Worm (Caenorhabditis elegans) whole organism, young adult: ENCODE data around the gene pgm-3.
A peak's percentile ranks its signal among the peaks of the same experiment; 100 is the strongest.

Experiments used
- B0035.1 ChIP-seq: sonication (generic microtip); optimal IDR thresholded peaks from 2 replicates; lab custom pipeline; 2016; ENCODE audit warnings: missing genetic modification characterization, mild to moderate bottlenecking, missing compliant biosample characterization, missing genotype, missing genetic modification reagents
- B0336.3 ChIP-seq: fragments of 200-800 bp; sonication (Bioruptor generic); IDR thresholded peaks from 2 replicates; pipeline ENCODE4 v1.3.6; 2022; ENCODE audit warnings: missing genetic modification characterization, missing compliant biosample characterization
- F22D6.2 ChIP-seq: sonication (generic microtip); optimal IDR thresholded peaks from 2 replicates; lab custom pipeline; 2016; ENCODE audit warnings: mild to moderate bottlenecking, missing genetic modification characterization, missing compliant biosample characterization
- F23B12.7 ChIP-seq: sonication (generic microtip); optimal IDR thresholded peaks from 2 replicates; lab custom pipeline; 2017; ENCODE audit warnings: missing genetic modification characterization, mild to moderate bottlenecking, missing compliant biosample characterization, antibody characterized with exemption, moderate library complexity; ENCODE audit not compliant: insufficient read depth
- F39B2.1 ChIP-seq: fragments of 200-800 bp; sonication (Bioruptor generic); IDR thresholded peaks from 2 replicates; pipeline ENCODE4 v1.3.6; 2022; ENCODE audit warnings: missing genetic modification reagents, missing genetic modification characterization, missing compliant biosample characterization
- F57C9.4 ChIP-seq: sonication (generic microtip); optimal IDR thresholded peaks from 2 replicates; lab custom pipeline; 2017; ENCODE audit warnings: mild to moderate bottlenecking, missing genetic modification characterization, missing compliant biosample characterization
- K11D2.4 ChIP-seq: fragments of 200-800 bp; sonication (Bioruptor generic); IDR thresholded peaks from 2 replicates; pipeline ENCODE4 v1.3.6; 2022; ENCODE audit warnings: missing genetic modification reagents, missing genetic modification characterization, missing compliant biosample characterization
- K12H6.12 ChIP-seq: fragments of 200-800 bp; sonication (Bioruptor generic); optimal IDR thresholded peaks from 2 replicates; lab custom pipeline; 2018; ENCODE audit warnings: mild to moderate bottlenecking, missing genetic modification characterization, missing compliant biosample characterization
- ZK185.1 ChIP-seq: sonication (generic microtip); optimal IDR thresholded peaks from 2 replicates; lab custom pipeline; 2016; ENCODE audit warnings: mild to moderate bottlenecking, missing genetic modification characterization, missing compliant biosample characterization; ENCODE audit not compliant: poor library complexity, severe bottlenecking
- ama-1 ChIP-seq, 3 experiments: fragments of 150-350 bp in 1 of 3; sonication (generic microtip) in 2 of 3; optimal IDR thresholded peaks; 2 replicates each; lab custom pipeline; 2014 to 2018; ENCODE audit warnings: missing biosample characterization in 2 of 3, missing genetic modification characterization in 2 of 3, missing genetic modification reagents in 2 of 3
- aptf-2 ChIP-seq: fragments of 200-800 bp; sonication (Bioruptor generic); conservative IDR thresholded peaks from 2 replicates; pipeline ENCODE4 v1.3.6; 2022; ENCODE audit warnings: missing genetic modification reagents, missing genetic modification characterization, missing compliant biosample characterization
- aptf-3 ChIP-seq: fragments of 200-800 bp; sonication (Bioruptor generic); IDR thresholded peaks from 2 replicates; pipeline ENCODE4 v1.3.6; 2022; ENCODE audit warnings: missing genetic modification characterization, missing compliant biosample characterization
- attf-3 ChIP-seq: fragments of 200-800 bp; sonication (Bioruptor generic); conservative IDR thresholded peaks from 2 replicates; pipeline ENCODE4 v1.3.6; 2022; ENCODE audit warnings: missing genetic modification reagents, missing genetic modification characterization, missing compliant biosample characterization
- ccch-3 ChIP-seq: fragments of 200-800 bp; sonication (Bioruptor generic); optimal IDR thresholded peaks from 2 replicates; lab custom pipeline; 2018; ENCODE audit warnings: mild to moderate bottlenecking, missing genetic modification characterization, missing compliant biosample characterization
- ceh-100 ChIP-seq: fragments of 200-800 bp; sonication (Bioruptor generic); IDR thresholded peaks from 2 replicates; pipeline ENCODE4 v1.3.6; 2022; ENCODE audit warnings: missing genetic modification reagents, missing genetic modification characterization, missing compliant biosample characterization
- ceh-58 ChIP-seq: fragments of 200-800 bp; sonication (Bioruptor generic); IDR thresholded peaks from 2 replicates; pipeline ENCODE4 v1.3.6; 2022; ENCODE audit warnings: missing genetic modification characterization, missing compliant biosample characterization
- chd-7 ChIP-seq: sonication (generic microtip); optimal IDR thresholded peaks from 2 replicates; lab custom pipeline; 2016; ENCODE audit warnings: mild to moderate bottlenecking, missing genetic modification characterization, moderate library complexity, missing compliant biosample characterization
- efl-1 ChIP-seq: fragments of 150-350 bp; optimal IDR thresholded peaks from 2 replicates; lab custom pipeline; 2014; ENCODE audit warnings: missing biosample characterization, missing genetic modification reagents, missing genetic modification characterization
- egl-18 ChIP-seq: fragments of 200-800 bp; sonication (Bioruptor generic); IDR thresholded peaks from 2 replicates; pipeline ENCODE4 v1.3.6; 2022; ENCODE audit warnings: missing genetic modification reagents, missing genetic modification characterization, missing compliant biosample characterization
- egrh-3 ChIP-seq: fragments of 200-800 bp; sonication (Bioruptor generic); IDR thresholded peaks from 2 replicates; pipeline ENCODE4 v1.3.6; 2022; ENCODE audit warnings: missing genetic modification reagents, missing genetic modification characterization, missing compliant biosample characterization
- ets-4 ChIP-seq: fragments of 200-800 bp; sonication (Bioruptor generic); optimal IDR thresholded peaks from 2 replicates; lab custom pipeline; 2018; ENCODE audit warnings: mild to moderate bottlenecking, missing genetic modification characterization, missing compliant biosample characterization
- hlh-26 ChIP-seq: fragments of 200-800 bp; sonication (Bioruptor generic); conservative IDR thresholded peaks from 2 replicates; pipeline ENCODE4 v1.3.6; 2022; ENCODE audit warnings: missing genetic modification reagents, missing genetic modification characterization, missing compliant biosample characterization
- hsf-1 ChIP-seq: fragments of 200-800 bp; sonication (Bioruptor generic); IDR thresholded peaks from 2 replicates; pipeline ENCODE4 v1.3.6; 2022; ENCODE audit warnings: missing genetic modification reagents, missing genetic modification characterization, missing compliant biosample characterization
- lag-1 ChIP-seq: fragments of 200-800 bp; sonication (Bioruptor generic); IDR thresholded peaks from 2 replicates; pipeline ENCODE4 v1.3.6; 2022; ENCODE audit warnings: missing genetic modification reagents, missing genetic modification characterization, missing compliant biosample characterization
- let-526 ChIP-seq: fragments of 200-800 bp; sonication (Bioruptor generic); IDR thresholded peaks from 2 replicates; pipeline ENCODE4 v1.3.6; 2022; ENCODE audit warnings: missing genetic modification reagents, missing genetic modification characterization, missing compliant biosample characterization
- lin-26 ChIP-seq: fragments of 200-800 bp; sonication (Bioruptor generic); IDR thresholded peaks from 2 replicates; pipeline ENCODE4 v1.3.6; 2022; ENCODE audit warnings: missing genetic modification reagents, missing genetic modification characterization, missing compliant biosample characterization
- lin-35 ChIP-seq, 3 experiments: fragments of 150-350 bp in 2 of 3; sonication (generic microtip) in 1 of 3; optimal IDR thresholded peaks; 2 replicates each; lab custom pipeline; 2014 to 2018; ENCODE audit warnings: missing biosample characterization in 3 of 3, missing genetic modification characterization in 3 of 3, missing genetic modification reagents in 3 of 3
- lin-40 ChIP-seq: sonication (generic microtip); optimal IDR thresholded peaks from 2 replicates; lab custom pipeline; 2016; ENCODE audit warnings: missing genetic modification characterization, mild to moderate bottlenecking, missing compliant biosample characterization, missing genotype, missing genetic modification reagents
- madf-3 ChIP-seq: fragments of 200-800 bp; sonication (Bioruptor generic); IDR thresholded peaks from 2 replicates; pipeline ENCODE4 v1.3.6; 2022; ENCODE audit warnings: missing genetic modification reagents, missing genetic modification characterization, missing compliant biosample characterization
- madf-8 ChIP-seq: fragments of 200-800 bp; sonication (Bioruptor generic); conservative IDR thresholded peaks from 2 replicates; pipeline ENCODE4 v1.3.6; 2022; ENCODE audit warnings: missing genetic modification reagents, missing genetic modification characterization, missing compliant biosample characterization
- mes-4 ChIP-seq: sonication (generic microtip); optimal IDR thresholded peaks from 2 replicates; lab custom pipeline; 2016; ENCODE audit warnings: missing genotype, missing genetic modification characterization, missing compliant biosample characterization
- mxl-1 ChIP-seq: sonication (generic microtip); optimal IDR thresholded peaks from 2 replicates; lab custom pipeline; 2016; ENCODE audit warnings: missing genetic modification characterization, missing compliant biosample characterization
- nfya-1 ChIP-seq: sonication (generic microtip); optimal IDR thresholded peaks from 2 replicates; lab custom pipeline; 2017; ENCODE audit warnings: antibody characterized with exemption, missing compliant biosample characterization, missing genetic modification characterization, borderline replicate concordance; ENCODE audit not compliant: insufficient read depth
- nhr-120 ChIP-seq: fragments of 200-800 bp; sonication (Bioruptor generic); IDR thresholded peaks from 2 replicates; pipeline ENCODE4 v1.3.6; 2022; ENCODE audit warnings: missing genetic modification characterization, missing compliant biosample characterization
- nhr-179 ChIP-seq: sonication (generic microtip); optimal IDR thresholded peaks from 2 replicates; lab custom pipeline; 2016; ENCODE audit warnings: mild to moderate bottlenecking, missing genetic modification characterization, missing compliant biosample characterization
- nhr-27 ChIP-seq: fragments of 200-800 bp; sonication (Bioruptor generic); optimal IDR thresholded peaks from 2 replicates; lab custom pipeline; 2018; ENCODE audit warnings: mild to moderate bottlenecking, missing genetic modification characterization, moderate library complexity, missing compliant biosample characterization
- pha-4 ChIP-seq: fragments of 150-350 bp; sonication (generic microtip); optimal IDR thresholded peaks from 2 replicates; lab custom pipeline; 2014; ENCODE audit warnings: missing biosample characterization, missing genetic modification reagents, missing genetic modification characterization
- rcor-1 ChIP-seq: fragments of 200-800 bp; sonication (Bioruptor generic); IDR thresholded peaks from 2 replicates; pipeline ENCODE4 v1.3.6; 2022; ENCODE audit warnings: missing genetic modification reagents, missing genetic modification characterization, missing compliant biosample characterization
- rec-8 ChIP-seq, 2 experiments: sonication (generic microtip); optimal IDR thresholded peaks; 2 replicates each; lab custom pipeline; 2016; ENCODE audit warnings: mild to moderate bottlenecking in 2 of 2, missing genetic modification characterization in 2 of 2, missing genetic modification reagents in 2 of 2, missing genotype in 2 of 2, missing biosample characterization in 1 of 2, missing compliant biosample characterization in 1 of 2, moderate library complexity in 1 of 2
- repo-1 ChIP-seq: sonication (generic microtip); optimal IDR thresholded peaks from 2 replicates; lab custom pipeline; 2017; ENCODE audit warnings: mild to moderate bottlenecking, missing genetic modification characterization, missing compliant biosample characterization
- rpc-1 ChIP-seq, 2 experiments: fragments of 150-350 bp in 1 of 2; sonication (generic microtip) in 1 of 2; optimal IDR thresholded peaks; 2 replicates each; lab custom pipeline; 2014 to 2018; ENCODE audit warnings: missing biosample characterization in 1 of 2, missing genetic modification characterization in 1 of 2, missing genetic modification reagents in 1 of 2, missing genotype in 1 of 2
- somi-1 ChIP-seq: fragments of 200-800 bp; sonication (Bioruptor generic); optimal IDR thresholded peaks from 2 replicates; lab custom pipeline; 2018; ENCODE audit warnings: mild to moderate bottlenecking, missing genetic modification characterization, missing compliant biosample characterization
- tlf-1 ChIP-seq: fragments of 200-800 bp; sonication (Bioruptor generic); optimal IDR thresholded peaks from 2 replicates; lab custom pipeline; 2018; ENCODE audit warnings: mild to moderate bottlenecking, missing genetic modification characterization, missing compliant biosample characterization
- unc-130 ChIP-seq: sonication (generic microtip); optimal IDR thresholded peaks from 2 replicates; lab custom pipeline; 2016; ENCODE audit warnings: missing genetic modification reagents, missing genetic modification characterization, missing compliant biosample characterization
- xnd-1 ChIP-seq: sonication (generic microtip); optimal IDR thresholded peaks from 2 replicates; lab custom pipeline; 2016; ENCODE audit warnings: missing genotype, missing genetic modification reagents, missing genetic modification characterization, missing compliant biosample characterization
- ztf-22 ChIP-seq: fragments of 200-800 bp; sonication (Bioruptor generic); optimal IDR thresholded peaks from 2 replicates; lab custom pipeline; 2018; ENCODE audit warnings: mild to moderate bottlenecking, missing genetic modification characterization, moderate library complexity, missing compliant biosample characterization
- ztf-26 ChIP-seq: sonication (generic microtip); optimal IDR thresholded peaks from 2 replicates; lab custom pipeline; 2017; ENCODE audit warnings: missing genetic modification characterization, missing compliant biosample characterization
- ztf-3 ChIP-seq: fragments of 200-800 bp; sonication (Bioruptor generic); optimal IDR thresholded peaks from 2 replicates; lab custom pipeline; 2018; ENCODE audit warnings: mild to moderate bottlenecking, missing genetic modification characterization, missing compliant biosample characterization
- ztf-6 ChIP-seq: fragments of 200-800 bp; sonication (Bioruptor generic); IDR thresholded peaks from 2 replicates; pipeline ENCODE4 v1.3.6; 2022; ENCODE audit warnings: missing genetic modification reagents, missing genetic modification characterization, missing compliant biosample characterization

The pgm-3 gene

ce11 chrIV:8728122-8728521 lies 2.6 kb downstream of the pgm-3 start, which contains the start of gene otub-3 (continued):
- TF ChIP-seq rec-8 (tag; optimal IDR thresholded peaks at IDR 0.05; lab: Kevin White, UChicago): no peak
- TF ChIP-seq chd-7 (tag; lab: Kevin White, UChicago): no peak
- TF ChIP-seq K12H6.12: no peak
- no peak for TF ChIP-seq lin-40
- TF ChIP-seq let-526 (GFP tag; lab: Robert Waterston, UW): no peak
- peak; percentile 74 for TF ChIP-seq madf-8 (GFP tag; lab: Robert Waterston, UW)
- no peak for TF ChIP-seq hlh-26 (GFP tag; lab: Robert Waterston, UW)
- TF ChIP-seq nhr-179 (tag; lab: Kevin White, UChicago): no peak
- TF ChIP-seq ama-1 (optimal IDR thresholded peaks at IDR 0.05; lab: Kevin White, UChicago): no peak
- TF ChIP-seq ama-1 (GFP tag; optimal IDR thresholded peaks at IDR 0.05; lab: Kevin White, UChicago): peak in 1 of 2 experiments; percentile 18
- TF ChIP-seq ztf-6 (GFP tag; lab: Robert Waterston, UW): no peak
- no peak for TF ChIP-seq nhr-27 (tag; lab: Kevin White, UChicago)
- no peak for TF ChIP-seq lin-26
- no peak for TF ChIP-seq ccch-3 (GFP tag; lab: Kevin White, UChicago)
- peak; percentile 44; the same call in 1 of the 2 replicates for TF ChIP-seq B0336.3
- no peak for TF ChIP-seq ztf-3
- no peak for TF ChIP-seq madf-3 (GFP tag; lab: Robert Waterston, UW)
- no peak for TF ChIP-seq somi-1
- TF ChIP-seq K11D2.4 (GFP tag; lab: Robert Waterston, UW): no peak
- TF ChIP-seq hsf-1: no peak
- TF ChIP-seq repo-1 (tag; lab: Kevin White, UChicago): peak; percentile 20
- no peak for TF ChIP-seq mes-4 (tag; lab: Kevin White, UChicago)
- no peak for TF ChIP-seq rcor-1
- TF ChIP-seq nfya-1 (tag; lab: Kevin White, UChicago): no peak
- TF ChIP-seq ets-4 (GFP tag; lab: Kevin White, UChicago): no peak
- no peak for TF ChIP-seq F23B12.7 (tag; lab: Kevin White, UChicago)
- TF ChIP-seq mxl-1: no peak
- TF ChIP-seq tlf-1 (GFP tag; lab: Kevin White, UChicago): no peak
- no peak for TF ChIP-seq aptf-3 (GFP tag; lab: Robert Waterston, UW)
- peak; percentile 66 for TF ChIP-seq xnd-1 (tag; lab: Kevin White, UChicago)
- TF ChIP-seq lin-35 (GFP tag; optimal IDR thresholded peaks at IDR 0.05; lab: Kevin White, UChicago): no peak
- TF ChIP-seq lag-1 (GFP tag; lab: Robert Waterston, UW): no peak
- peak; percentile 78 for TF ChIP-seq efl-1 (GFP tag; lab: Kevin White, UChicago)
- no peak for TF ChIP-seq nhr-120
- TF ChIP-seq ZK185.1 (tag; lab: Kevin White, UChicago): no peak
- no peak for TF ChIP-seq F39B2.1
- no peak for TF ChIP-seq ztf-22 (GFP tag; lab: Kevin White, UChicago)
- no peak for TF ChIP-seq attf-3 (GFP tag; lab: Robert Waterston, UW)
- no peak for TF ChIP-seq ztf-26 (tag; lab: Kevin White, UChicago)
- TF ChIP-seq F22D6.2 (tag; lab: Kevin White, UChicago): no peak
- TF ChIP-seq ceh-58 (GFP tag; lab: Robert Waterston, UW): no peak
- no peak for TF ChIP-seq egl-18 (GFP tag; lab: Robert Waterston, UW)
- no peak for TF ChIP-seq ceh-100 (GFP tag; lab: Robert Waterston, UW)
- TF ChIP-seq pha-4 (tag; lab: Kevin White, UChicago): no peak
- TF ChIP-seq rpc-1 (optimal IDR thresholded peaks at IDR 0.05; lab: Kevin White, UChicago): no peak
- TF ChIP-seq rpc-1 (tag; optimal IDR thresholded peaks at IDR 0.05; lab: Kevin White, UChicago): no peak
- no peak for TF ChIP-seq unc-130 (GFP tag; lab: Kevin White, UChicago)
- no peak for TF ChIP-seq aptf-2
- TF ChIP-seq egrh-3: no peak
- TF ChIP-seq F57C9.4 (tag; lab: Kevin White, UChicago): no peak
- no peak for TF ChIP-seq B0035.1
